Fruit fly (Drosophila melanogaster): ENCODE data around the gene Mkk4.

dm6 chr3R:8680611-8681010, 30.0 kb upstream of the Mkk4 start:
- TF ChIP-seq insv (optimal IDR thresholded peaks at IDR 0.05) = no peak
- TF ChIP-seq ttk (optimal IDR thresholded peaks at IDR 0.05) = no peak
- TF ChIP-seq h (optimal IDR thresholded peaks at IDR 0.05) = no peak
- TF ChIP-seq psq (optimal IDR thresholded peaks at IDR 0.05) = no peak

Measured in Kc167 (cell line).